Fruit fly (Drosophila melanogaster): ENCODE data around the gene Non2.
A peak's percentile ranks its signal among the peaks of the same experiment; 100 is the strongest.

Gene Non2

dm6 chr3L:2798463-2798993 is 31.7 kb downstream of the Non2 start (continued):
- TF ChIP-seq CG4617 (GFP tag; optimal IDR thresholded peaks at IDR 0.05; ENCODE audit: borderline replicate concordance) = no peak
- peak; percentile 30; the same call in 1 of the 2 replicates for TF ChIP-seq sens-2 (GFP tag; IDR thresholded peaks at IDR 0.05)
- peak; percentile 55 for TF ChIP-seq CG6254 (GFP tag; optimal IDR thresholded peaks at IDR 0.05)
- peak; percentile 56 for TF ChIP-seq Vsx1 (GFP tag; optimal IDR thresholded peaks at IDR 0.05)
- no peak; the same call in 1 of the 2 replicates for TF ChIP-seq CG32772 (GFP tag; IDR thresholded peaks at IDR 0.05)
- TF ChIP-seq ems (GFP tag; optimal IDR thresholded peaks at IDR 0.05) = peak; percentile 28
- no peak for TF ChIP-seq prd (optimal IDR thresholded peaks at IDR 0.05)
- TF ChIP-seq prd (GFP tag; IDR thresholded peaks at IDR 0.05) = no peak; the same call in 2 of the 3 replicates
- peak; percentile 4 for TF ChIP-seq Dad (GFP tag; optimal IDR thresholded peaks at IDR 0.05)
- TF ChIP-seq CG10462 (GFP tag; optimal IDR thresholded peaks at IDR 0.05) = peak; percentile 37
- TF ChIP-seq Med (GFP tag) = peak; percentile 86
- TF ChIP-seq CG17186 (GFP tag; optimal IDR thresholded peaks at IDR 0.05) = peak; percentile 18
- peak; percentile 64; the same call in 1 of the 2 replicates for TF ChIP-seq rib (GFP tag; IDR thresholded peaks at IDR 0.05)
- TF ChIP-seq CG12942 (GFP tag; optimal IDR thresholded peaks at IDR 0.05) = no peak
- TF ChIP-seq Lhr (GFP tag; optimal IDR thresholded peaks at IDR 0.05) = peak; percentile 17
- TF ChIP-seq sc (optimal IDR thresholded peaks at IDR 0.05) = no peak
- peak; percentile 25 for TF ChIP-seq sc (GFP tag; optimal IDR thresholded peaks at IDR 0.05)
- TF ChIP-seq Xbp1 (GFP tag; optimal IDR thresholded peaks at IDR 0.05) = no peak
- TF ChIP-seq chinmo (GFP tag; IDR thresholded peaks at IDR 0.05; ENCODE audit: partially characterized antibody) = peak; percentile 76; the same call in 2 of the 4 replicates
- peak; percentile 88 for TF ChIP-seq grn (GFP tag; optimal IDR thresholded peaks at IDR 0.05)
- TF ChIP-seq scrt (GFP tag; optimal IDR thresholded peaks at IDR 0.05) = peak; percentile 12
- TF ChIP-seq kni (GFP tag; optimal IDR thresholded peaks at IDR 0.05) = peak; percentile 63
- no peak for TF ChIP-seq sug (tag; optimal IDR thresholded peaks at IDR 0.05)
- TF ChIP-seq CG3065 (GFP tag; optimal IDR thresholded peaks at IDR 0.05) = no peak
- no peak for TF ChIP-seq wor (GFP tag; IDR thresholded peaks at IDR 0.05)
- TF ChIP-seq danr (GFP tag; IDR thresholded peaks at IDR 0.05) = no peak
- no peak for TF ChIP-seq schlank (tag; optimal IDR thresholded peaks at IDR 0.05)
- peak; percentile 81 for TF ChIP-seq CG15601 (tag; optimal IDR thresholded peaks at IDR 0.05)
- peak; percentile 75 for TF ChIP-seq PHDP (tag; optimal IDR thresholded peaks at IDR 0.05)
- peak; percentile 92 for TF ChIP-seq zf30C (GFP tag; optimal IDR thresholded peaks at IDR 0.05)
- TF ChIP-seq CG9609 (GFP tag; optimal IDR thresholded peaks at IDR 0.05) = no peak
- TF ChIP-seq tap (tag; optimal IDR thresholded peaks at IDR 0.05) = peak; percentile 61
- TF ChIP-seq Gsc (GFP tag; IDR thresholded peaks at IDR 0.05) = no peak
- TF ChIP-seq CG18476 (GFP tag; optimal IDR thresholded peaks at IDR 0.05) = peak; percentile 8
- peak in 1 of 3 experiments; percentile 48 for TF ChIP-seq lola (GFP tag; optimal IDR thresholded peaks at IDR 0.05)
- TF ChIP-seq Kr (GFP tag; optimal IDR thresholded peaks at IDR 0.05) = peak; percentile 78
- TF ChIP-seq CG15696 (tag; optimal IDR thresholded peaks at IDR 0.05) = peak; percentile 73
- peak; percentile 24; the same call in 1 of the 2 replicates for TF ChIP-seq CG10959 (GFP tag; IDR thresholded peaks at IDR 0.05)
- TF ChIP-seq fd64A (GFP tag; optimal IDR thresholded peaks at IDR 0.05) = peak; percentile 65
- no peak for TF ChIP-seq grau (tag; optimal IDR thresholded peaks at IDR 0.05)
- no peak for TF ChIP-seq Atf6 (GFP tag; IDR thresholded peaks at IDR 0.05)
- TF ChIP-seq CG15011 (GFP tag; optimal IDR thresholded peaks at IDR 0.05) = peak; percentile 37
- peak; percentile 40 for TF ChIP-seq CrebB (tag; optimal IDR thresholded peaks at IDR 0.05)
- TF ChIP-seq CG17829 (tag; optimal IDR thresholded peaks at IDR 0.05) = peak; percentile 28
- peak; percentile 18 for TF ChIP-seq TFAM (GFP tag; optimal IDR thresholded peaks at IDR 0.05)
- TF ChIP-seq CG10267 (tag; optimal IDR thresholded peaks at IDR 0.05) = peak; percentile 21
- peak; percentile 62 for TF ChIP-seq dmrt99B (tag; optimal IDR thresholded peaks at IDR 0.05)
- TF ChIP-seq kay (GFP tag; optimal IDR thresholded peaks at IDR 0.05) = no peak
- peak; percentile 26; the same call in 1 of the 2 replicates for TF ChIP-seq CG8765 (GFP tag; IDR thresholded peaks at IDR 0.05)
- peak; percentile 58; the same call in 1 of the 3 replicates for TF ChIP-seq so (GFP tag; IDR thresholded peaks at IDR 0.05)

Data from whole organism, embryonic.